Worm (Caenorhabditis elegans): ENCODE measurements around the gene srg-68.

DNA sequence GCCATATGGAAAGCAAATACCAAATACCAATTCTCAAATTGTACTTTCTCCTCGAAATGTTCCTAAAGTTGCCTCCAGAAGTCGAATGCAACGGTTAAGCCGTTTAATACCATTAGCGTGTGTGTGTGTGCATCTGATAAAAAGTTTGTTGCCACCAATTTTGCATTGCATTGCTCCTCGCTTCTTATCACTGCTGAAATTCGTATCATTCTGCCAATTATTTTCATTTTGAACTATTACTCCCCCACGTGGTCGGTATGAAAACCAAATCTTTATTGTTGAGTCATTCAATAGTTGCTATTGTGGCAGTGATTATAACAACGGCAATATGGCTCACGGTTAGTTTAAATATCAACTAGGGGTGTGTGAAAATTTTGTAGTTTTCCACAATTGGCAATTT lies 25.0 kb upstream of the srg-68 start, which contains the start of gene T05C3.6:
- TF ChIP-seq him-1 (tag; optimal IDR thresholded peaks at IDR 0.05) (no peak), dao-5 (tag; optimal IDR thresholded peaks at IDR 0.05) (no peak), W03F9.2 (tag; optimal IDR thresholded peaks at IDR 0.05) (no peak)
